Fruit fly (Drosophila melanogaster): ENCODE results near the gene CG5783.

Gene CG5783

dm6 chr2L:18121367-18122230 is 34.2 kb upstream of the CG5783 start (continued):
- peak; percentile 97 for TF ChIP-seq eg (GFP tag; IDR thresholded peaks at IDR 0.05)
- peak; percentile 97 for TF ChIP-seq CG6163 (GFP tag; IDR thresholded peaks at IDR 0.05)
- TF ChIP-seq Sox14 (GFP tag; optimal IDR thresholded peaks at IDR 0.05) = peak; percentile 98
- peak; percentile 94 to 95 for TF ChIP-seq salr (GFP tag; optimal IDR thresholded peaks at IDR 0.05)
- peak; percentile 74 for TF ChIP-seq Blimp-1 (GFP tag; optimal IDR thresholded peaks at IDR 0.05)
- TF ChIP-seq Eip78C (GFP tag) = peak; percentile 100
- TF ChIP-seq dsx (GFP tag; optimal IDR thresholded peaks at IDR 0.05; ENCODE audit: poor library complexity, severe bottlenecking) = peak; percentile 99
- TF ChIP-seq CG6276 (GFP tag; optimal IDR thresholded peaks at IDR 0.05) = peak; percentile 96
- peak; percentile 93 for TF ChIP-seq CG11294 (GFP tag; IDR thresholded peaks at IDR 0.05)
- peak; percentile 96 for TF ChIP-seq CG32006 (GFP tag; optimal IDR thresholded peaks at IDR 0.05)

DNA sequence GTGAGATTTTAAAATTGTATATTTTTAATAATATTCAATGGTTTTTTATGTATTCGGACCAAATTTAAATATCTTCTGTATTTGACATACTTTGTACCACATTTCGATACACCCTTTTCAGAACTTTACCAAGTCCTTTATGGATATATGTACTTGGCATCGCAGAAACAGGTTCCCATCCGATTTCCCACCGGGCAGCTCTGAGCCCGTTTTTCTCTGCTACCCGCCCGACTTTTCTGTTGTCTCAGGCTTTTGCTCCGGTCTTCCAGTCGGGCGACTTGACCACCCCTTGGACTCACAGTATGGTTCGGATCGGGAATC is 33.7 kb upstream of the CG5783 start:
- TF ChIP-seq CG6276 (GFP tag; optimal IDR thresholded peaks at IDR 0.05) (peak; percentile 74), cyc (GFP tag; optimal IDR thresholded peaks at IDR 0.05) (peak; percentile 21), Gug (GFP tag; IDR thresholded peaks at IDR 0.05) (peak; percentile 52), Smox (GFP tag; optimal IDR thresholded peaks at IDR 0.05) (no peak), CG9139 (GFP tag; optimal IDR thresholded peaks at IDR 0.05) (peak; percentile 47), Lpt (GFP tag; optimal IDR thresholded peaks at IDR 0.05) (peak; percentile 52), spab (GFP tag; optimal IDR thresholded peaks at IDR 0.05) (peak; percentile 67), CG11294 (GFP tag; IDR thresholded peaks at IDR 0.05) (peak; percentile 54; the same call in 1 of the 2 replicates), CG10631 (GFP tag; optimal IDR thresholded peaks at IDR 0.05) (peak; percentile 47), esn (GFP tag; optimal IDR thresholded peaks at IDR 0.05) (no peak), svp (GFP tag) (no peak), CG32006 (GFP tag; optimal IDR thresholded peaks at IDR 0.05) (peak; percentile 42), CG8319 (GFP tag; optimal IDR thresholded peaks at IDR 0.05) (no peak), CG11762 (GFP tag; optimal IDR thresholded peaks at IDR 0.05; ENCODE audit: insufficient read depth) (peak; percentile 40), CG1621 (tag; optimal IDR thresholded peaks at IDR 0.05) (peak; percentile 62), CG6854 (GFP tag; optimal IDR thresholded peaks at IDR 0.05) (no peak), CG6808 (GFP tag; optimal IDR thresholded peaks at IDR 0.05) (peak; percentile 4), Ets96B (tag; optimal IDR thresholded peaks at IDR 0.05) (peak; percentile 79), eg (GFP tag; IDR thresholded peaks at IDR 0.05) (peak; percentile 46; the same call in 1 of the 3 replicates), Hr39 (GFP tag; optimal IDR thresholded peaks at IDR 0.05) (no peak), vri (GFP tag; optimal IDR thresholded peaks at IDR 0.05) (no peak), Sox14 (GFP tag; optimal IDR thresholded peaks at IDR 0.05) (no peak), CG8119 (GFP tag; IDR thresholded peaks at IDR 0.05) (peak; percentile 80), lz (GFP tag; optimal IDR thresholded peaks at IDR 0.05) (peak; percentile 21), CG31627 (GFP tag; optimal IDR thresholded peaks at IDR 0.05) (peak; percentile 11), dsx (GFP tag; optimal IDR thresholded peaks at IDR 0.05; ENCODE audit: poor library complexity, severe bottlenecking) (peak; percentile 37), acj6 (GFP tag; optimal IDR thresholded peaks at IDR 0.05) (peak; percentile 63), CG15336 (GFP tag; IDR thresholded peaks at IDR 0.05) (peak; percentile 81), CG3919 (GFP tag; optimal IDR thresholded peaks at IDR 0.05) (peak; percentile 52), CG8632 (GFP tag; optimal IDR thresholded peaks at IDR 0.05) (peak; percentile 34), CG11902 (GFP tag; optimal IDR thresholded peaks at IDR 0.05) (no peak), fd59A (GFP tag; optimal IDR thresholded peaks at IDR 0.05) (peak; percentile 58), Ets21C (GFP tag; optimal IDR thresholded peaks at IDR 0.05) (no peak), ss (GFP tag; optimal IDR thresholded peaks at IDR 0.05) (peak in 1 of 2 experiments; percentile 10), Met (GFP tag; optimal IDR thresholded peaks at IDR 0.05) (peak; percentile 3), Blimp-1 (GFP tag; optimal IDR thresholded peaks at IDR 0.05) (no peak), net (GFP tag; optimal IDR thresholded peaks at IDR 0.05) (peak; percentile 50), Eip75B (GFP tag; optimal IDR thresholded peaks at IDR 0.05) (no peak), Eip93F (GFP tag; optimal IDR thresholded peaks at IDR 0.05) (no peak), CG16779 (tag; optimal IDR thresholded peaks at IDR 0.05) (peak; percentile 55), Hr38 (GFP tag; optimal IDR thresholded peaks at IDR 0.05) (no peak), topi (GFP tag; optimal IDR thresholded peaks at IDR 0.05) (peak; percentile 35), achi (GFP tag; optimal IDR thresholded peaks at IDR 0.05) (peak; percentile 69), OdsH (GFP tag; optimal IDR thresholded peaks at IDR 0.05) (peak; percentile 75)
